Worm (Caenorhabditis elegans): ENCODE results near the gene F38A5.8.
"Not testable (repeated sequence)": the region's sequence is repeated elsewhere in the genome, so short reads cannot be mapped to it uniquely, and the experiment has no call there.

ce11 chrIV:6598740-6599139, 807 bp upstream of the F38A5.8 start, which contains the start of gene nspb-5:
- TF ChIP-seq pes-1 (GFP tag; IDR thresholded peaks at IDR 0.05); flt-1 (GFP tag; IDR thresholded peaks at IDR 0.05); ama-1 (optimal IDR thresholded peaks at IDR 0.05); sea-1 (GFP tag; conservative IDR thresholded peaks at IDR 0.05); tbx-37 (GFP tag; conservative IDR thresholded peaks at IDR 0.05); hnd-1 (tag; optimal IDR thresholded peaks at IDR 0.05); hmg-4 (GFP tag; optimal IDR thresholded peaks at IDR 0.05); ceh-13 (GFP tag; optimal IDR thresholded peaks at IDR 0.05): not testable (repeated sequence)
